Worm (Caenorhabditis elegans): ENCODE data around the gene tin-9.2.

Gene tin-9.2

DNA sequence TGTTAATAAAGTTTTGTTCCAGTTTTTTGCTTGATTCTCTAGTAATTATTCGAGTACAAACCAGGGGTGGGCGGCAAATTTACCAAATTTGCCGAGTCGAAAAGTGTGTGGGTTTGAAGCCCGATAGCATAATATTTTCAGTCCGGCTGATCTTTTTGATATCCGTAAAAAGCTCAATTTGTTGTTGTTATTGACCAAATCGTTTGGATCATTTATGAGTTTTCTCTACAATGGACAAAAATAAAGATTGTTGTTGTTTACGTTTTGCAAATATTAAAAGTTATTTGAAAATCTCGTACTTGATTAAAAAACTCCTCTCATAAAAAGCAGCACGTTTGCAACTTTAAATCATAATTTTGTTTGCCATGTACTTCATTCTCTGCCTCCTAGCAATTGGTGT, 42.8 kb upstream of the tin-9.2 start, which contains the start of gene scl-1:
Gene scl-1, plus strand, starts transcription at position 301 of the 400 bp plus-strand sequence.
- TF ChIP-seq nhr-237 (tag; optimal IDR thresholded peaks at IDR 0.05) = no peak
- TF ChIP-seq lin-15B (tag; optimal IDR thresholded peaks at IDR 0.05) = no peak
- no peak for TF ChIP-seq nhr-76 (tag; optimal IDR thresholded peaks at IDR 0.05)
- no peak for TF ChIP-seq elt-3 (tag; optimal IDR thresholded peaks at IDR 0.05)
- no peak for TF ChIP-seq ztf-4 (tag; optimal IDR thresholded peaks at IDR 0.05)
- no peak for TF ChIP-seq daf-12 (tag; optimal IDR thresholded peaks at IDR 0.05)
- no peak for TF ChIP-seq mdl-1 (tag; optimal IDR thresholded peaks at IDR 0.05)
- no peak for TF ChIP-seq ztf-11 (tag; optimal IDR thresholded peaks at IDR 0.05)
- no peak for TF ChIP-seq unc-62 (GFP tag; optimal IDR thresholded peaks at IDR 0.05)
- TF ChIP-seq ceh-9 (tag; optimal IDR thresholded peaks at IDR 0.05) = no peak
- no peak for TF ChIP-seq fkh-10 (GFP tag; optimal IDR thresholded peaks at IDR 0.05)
- TF ChIP-seq ama-1 (optimal IDR thresholded peaks at IDR 0.05) = no peak
- TF ChIP-seq ceh-28 (tag; optimal IDR thresholded peaks at IDR 0.05) = no peak
- no peak for TF ChIP-seq lin-39 (tag; optimal IDR thresholded peaks at IDR 0.05)
- TF ChIP-seq skn-1 (tag; optimal IDR thresholded peaks at IDR 0.05) = no peak

ce11 chrIV:13057418-13057817, 41.4 kb upstream of the tin-9.2 start, which contains the start of gene scl-2:
TSS of gene scl-2 (plus strand) at chrIV:13057710.
- no peak for TF ChIP-seq nhr-43 (tag; optimal IDR thresholded peaks at IDR 0.05; ENCODE audit: poor library complexity, severe bottlenecking)
- TF ChIP-seq jun-1 (tag; optimal IDR thresholded peaks at IDR 0.05) = peak; percentile 96
- peak; percentile 99 for TF ChIP-seq pqm-1 (tag; optimal IDR thresholded peaks at IDR 0.05)
- TF ChIP-seq ztf-4 (tag; optimal IDR thresholded peaks at IDR 0.05) = no peak
- no peak for TF ChIP-seq fkh-10 (GFP tag; optimal IDR thresholded peaks at IDR 0.05)
- TF ChIP-seq pha-4 (tag; optimal IDR thresholded peaks at IDR 0.05) = peak; percentile 73
- TF ChIP-seq skn-1 (tag; optimal IDR thresholded peaks at IDR 0.05) = peak; percentile 19
- no peak for TF ChIP-seq ZK546.5 (tag; optimal IDR thresholded peaks at IDR 0.05)
- no peak for TF ChIP-seq ztf-11 (tag; optimal IDR thresholded peaks at IDR 0.05)
- TF ChIP-seq elt-2 (tag; optimal IDR thresholded peaks at IDR 0.05) = peak; percentile 99
- TF ChIP-seq daf-12 (tag; optimal IDR thresholded peaks at IDR 0.05) = no peak
- no peak for TF ChIP-seq lsy-12 (tag; optimal IDR thresholded peaks at IDR 0.05)
- TF ChIP-seq ceh-9 (tag; optimal IDR thresholded peaks at IDR 0.05) = no peak

ce11 chrIV:13059284-13059683, 39.5 kb upstream of the tin-9.2 start, which contains the start of gene scl-3:
TSS of gene scl-3 (plus strand) at chrIV:13059584.
- no peak for TF ChIP-seq nhr-76 (tag; optimal IDR thresholded peaks at IDR 0.05)
- TF ChIP-seq aly-2 (tag; optimal IDR thresholded peaks at IDR 0.05) = no peak
- no peak for TF ChIP-seq ceh-82 (tag; optimal IDR thresholded peaks at IDR 0.05)

DNA sequence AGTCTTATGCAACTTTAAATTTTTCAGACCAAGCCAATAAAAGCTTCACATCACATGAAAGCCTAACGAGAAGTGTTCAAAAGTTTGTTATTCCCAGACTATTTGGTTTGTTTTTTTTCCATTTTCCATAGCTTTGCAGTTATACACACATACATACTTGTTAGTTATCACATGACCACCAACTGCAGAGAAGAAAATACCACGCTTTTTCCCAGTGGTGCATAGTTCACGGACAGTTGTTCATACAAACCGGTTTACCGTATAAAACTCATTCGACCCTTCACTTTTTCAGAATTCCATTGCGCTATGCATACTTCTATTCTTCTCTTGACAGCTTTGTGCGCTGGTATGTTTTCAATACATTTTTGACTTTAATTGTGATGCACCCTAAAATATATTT, 35.1 kb upstream of the tin-9.2 start, which contains the start of gene scl-5:
Gene scl-5, plus strand, starts transcription at position 301 of the 400 bp plus-strand sequence.
- no peak for TF ChIP-seq lsy-12 (tag; optimal IDR thresholded peaks at IDR 0.05)
- TF ChIP-seq elt-3 (tag; optimal IDR thresholded peaks at IDR 0.05) = no peak
- TF ChIP-seq ama-1 (optimal IDR thresholded peaks at IDR 0.05) = no peak
- TF ChIP-seq tbx-2 (tag; optimal IDR thresholded peaks at IDR 0.05) = no peak
- TF ChIP-seq ceh-16 (tag; optimal IDR thresholded peaks at IDR 0.05) = no peak
- no peak for TF ChIP-seq ztf-11 (tag; optimal IDR thresholded peaks at IDR 0.05)
- no peak for TF ChIP-seq mml-1 (tag; optimal IDR thresholded peaks at IDR 0.05)
- TF ChIP-seq nhr-237 (tag; optimal IDR thresholded peaks at IDR 0.05) = no peak
- TF ChIP-seq elt-1 (tag; optimal IDR thresholded peaks at IDR 0.05) = no peak
- TF ChIP-seq pqm-1 (tag; optimal IDR thresholded peaks at IDR 0.05) = no peak
- TF ChIP-seq eor-1 (tag; optimal IDR thresholded peaks at IDR 0.05) = no peak
- no peak for TF ChIP-seq nhr-28 (tag; optimal IDR thresholded peaks at IDR 0.05)

DNA sequence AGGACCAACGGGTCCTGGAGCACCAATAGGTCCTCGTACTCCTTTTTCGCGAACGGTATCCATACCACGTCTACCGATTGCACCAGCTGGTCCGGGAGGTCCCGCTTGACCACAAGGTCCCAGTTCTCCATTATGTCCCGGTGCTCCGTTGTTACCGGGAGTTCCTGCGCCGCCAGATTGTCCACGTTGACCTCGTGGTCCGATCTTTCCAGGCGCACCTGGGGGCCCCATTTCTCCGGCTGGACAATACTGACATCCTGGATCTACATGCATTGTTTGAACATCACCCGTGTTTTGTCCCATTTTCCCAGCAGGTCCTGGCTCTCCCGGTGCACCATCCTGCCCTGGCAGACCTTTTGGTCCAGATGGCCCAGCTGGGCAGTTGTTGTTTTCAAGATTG, 32.8 kb upstream of the tin-9.2 start:
- no peak for TF ChIP-seq aly-2 (tag; optimal IDR thresholded peaks at IDR 0.05)
- no peak for TF ChIP-seq unc-39 (tag; optimal IDR thresholded peaks at IDR 0.05)
- no peak for TF ChIP-seq nhr-11 (tag; optimal IDR thresholded peaks at IDR 0.05)
- no peak for TF ChIP-seq nhr-43 (tag; optimal IDR thresholded peaks at IDR 0.05; ENCODE audit: poor library complexity, severe bottlenecking)
- TF ChIP-seq egl-5 (tag; optimal IDR thresholded peaks at IDR 0.05) = no peak
- no peak for TF ChIP-seq zag-1 (tag; optimal IDR thresholded peaks at IDR 0.05)
- TF ChIP-seq sea-2 (GFP tag; optimal IDR thresholded peaks at IDR 0.05) = no peak
- no peak for TF ChIP-seq ama-1 (optimal IDR thresholded peaks at IDR 0.05)
- TF ChIP-seq lsy-12 (tag; optimal IDR thresholded peaks at IDR 0.05) = no peak
